Worm (Caenorhabditis elegans) whole organism, young adult: ENCODE data around the gene nep-23.

Source experiments
- B0019.2 ChIP-seq: fragments of 200-800 bp; sonication (Bioruptor generic); conservative IDR thresholded peaks from 2 replicates; pipeline ENCODE4 v1.3.6; 2022; ENCODE audit warnings: missing genetic modification reagents, missing genetic modification characterization, missing compliant biosample characterization
- B0261.1 ChIP-seq: sonication (generic microtip); optimal IDR thresholded peaks from 2 replicates; lab custom pipeline; 2016; ENCODE audit warnings: mild to moderate bottlenecking, missing genetic modification characterization, moderate library complexity, missing compliant biosample characterization
- F55B11.4 ChIP-seq: sonication (generic microtip); optimal IDR thresholded peaks from 2 replicates; lab custom pipeline; 2016; ENCODE audit warnings: missing compliant biosample characterization, missing genetic modification characterization, borderline replicate concordance; ENCODE audit not compliant: insufficient read depth
- cebp-1 ChIP-seq, 2 experiments: fragments of 200-800 bp in 1 of 2; sonication (Bioruptor generic) in 1 of 2; sonication (generic microtip) in 1 of 2; IDR thresholded peaks in 1 of 2; optimal IDR thresholded peaks in 1 of 2; 2 replicates each; pipeline versions ENCODE4 v1.3.6 to Lab custom; 2017 to 2022; ENCODE audit warnings: missing compliant biosample characterization in 2 of 2, missing genetic modification characterization in 2 of 2, mild to moderate bottlenecking in 1 of 2, missing genetic modification reagents in 1 of 2, moderate library complexity in 1 of 2
- dox-1 ChIP-seq: fragments of 200-800 bp; sonication (Bioruptor generic); IDR thresholded peaks from 2 replicates; pipeline ENCODE4 v1.3.6; 2022; ENCODE audit warnings: missing genetic modification reagents, missing genetic modification characterization, missing compliant biosample characterization
- dpff-1 ChIP-seq: sonication (generic microtip); optimal IDR thresholded peaks from 2 replicates; lab custom pipeline; 2017; ENCODE audit warnings: mild to moderate bottlenecking, missing genetic modification characterization, missing compliant biosample characterization
- egl-18 ChIP-seq: fragments of 200-800 bp; sonication (Bioruptor generic); IDR thresholded peaks from 2 replicates; pipeline ENCODE4 v1.3.6; 2022; ENCODE audit warnings: missing genetic modification reagents, missing genetic modification characterization, missing compliant biosample characterization
- ztf-22 ChIP-seq: fragments of 200-800 bp; sonication (Bioruptor generic); optimal IDR thresholded peaks from 2 replicates; lab custom pipeline; 2018; ENCODE audit warnings: mild to moderate bottlenecking, missing genetic modification characterization, moderate library complexity, missing compliant biosample characterization
- ztf-28 ChIP-seq: fragments of 200-800 bp; sonication (Bioruptor generic); IDR thresholded peaks from 2 replicates; pipeline ENCODE4 v1.3.6; 2022; ENCODE audit warnings: missing genetic modification reagents, missing genetic modification characterization, missing compliant biosample characterization

DNA sequence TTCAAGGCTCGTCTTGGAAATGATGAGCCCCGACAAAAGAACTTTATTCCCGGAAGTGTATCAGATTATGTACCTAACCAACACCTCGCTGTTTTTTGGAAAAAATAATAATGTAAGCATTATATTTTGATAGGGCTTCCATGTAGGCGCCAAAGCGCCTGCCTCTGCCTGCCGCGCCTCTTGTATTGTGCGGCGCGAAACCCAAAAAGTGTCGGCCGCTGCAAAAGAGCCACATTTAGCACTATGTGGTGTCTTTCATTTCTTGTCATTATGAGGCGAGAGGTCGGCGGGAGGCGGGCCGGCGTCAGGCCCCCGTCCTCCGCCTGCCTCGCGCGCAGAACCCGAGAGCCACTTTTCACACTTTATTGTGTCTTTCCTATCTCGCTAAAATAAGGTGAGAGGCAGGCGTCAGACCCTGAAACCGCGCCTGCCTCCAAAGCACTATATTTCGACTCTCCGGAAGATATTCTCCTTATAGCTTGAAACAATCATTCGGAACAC is 5.3 kb downstream of the nep-23 start:
- TF ChIP-seq F55B11.4 (tag; lab: Kevin White, UChicago) = no peak
- TF ChIP-seq dox-1 = no peak
- TF ChIP-seq B0019.2 (GFP tag; lab: Robert Waterston, UW) = no peak
- TF ChIP-seq cebp-1 (GFP tag; IDR thresholded peaks at IDR 0.05; lab: Robert Waterston, UW) = no peak
- TF ChIP-seq cebp-1 (tag; optimal IDR thresholded peaks at IDR 0.05; lab: Kevin White, UChicago) = no peak
- no peak for TF ChIP-seq ztf-28 (GFP tag; lab: Robert Waterston, UW)
- no peak for TF ChIP-seq ztf-22 (GFP tag; lab: Kevin White, UChicago)
- TF ChIP-seq B0261.1 (tag; lab: Kevin White, UChicago) = no peak
- TF ChIP-seq dpff-1 = no peak
- no peak for TF ChIP-seq egl-18 (GFP tag; lab: Robert Waterston, UW)
